Fruit fly (Drosophila melanogaster) whole organism, embryonic: ENCODE results near the gene CG7966.

Experiments used
- BEAF-32 ChIP-seq: fragments of 200-800 bp; sonication (Bioruptor generic); optimal IDR thresholded peaks from 3 replicates; lab custom pipeline; 2017; ENCODE audit warnings: missing biosample characterization, missing genetic modification characterization, mild to moderate bottlenecking, moderate library complexity, missing genetic modification reagents
- Bgb ChIP-seq: fragments of 200-800 bp; sonication (Bioruptor generic); IDR thresholded peaks from 2 replicates; pipeline ENCODE4 v1.3.6; 2022; ENCODE audit warnings: missing biosample characterization, missing genetic modification characterization; ENCODE audit not compliant: partially characterized antibody
- Blimp-1 ChIP-seq: fragments of 200-800 bp; sonication (Bioruptor generic); optimal IDR thresholded peaks from 3 replicates; lab custom pipeline; 2018; ENCODE audit warnings: missing biosample characterization, missing genetic modification characterization, mild to moderate bottlenecking, moderate library complexity, missing genetic modification reagents
- CG10274 ChIP-seq: fragments of 200-800 bp; sonication (Bioruptor generic); optimal IDR thresholded peaks from 3 replicates; lab custom pipeline; 2017; ENCODE audit warnings: missing biosample characterization, mild to moderate bottlenecking, missing genetic modification characterization
- CG11085 ChIP-seq: fragments of 200-800 bp; sonication (Bioruptor generic); IDR thresholded peaks from 2 replicates; pipeline ENCODE4 v1.3.6; 2022; ENCODE audit warnings: missing biosample characterization, missing genetic modification characterization
- CG12219 ChIP-seq: fragments of 200-800 bp; sonication (Bioruptor generic); optimal IDR thresholded peaks from 3 replicates; lab custom pipeline; 2018; ENCODE audit warnings: missing biosample characterization, mild to moderate bottlenecking, missing genetic modification characterization
- CG15479 ChIP-seq: fragments of 200-800 bp; sonication (Bioruptor generic); optimal IDR thresholded peaks from 3 replicates; lab custom pipeline; 2019; ENCODE audit warnings: missing biosample characterization, mild to moderate bottlenecking, missing genetic modification characterization, moderate library complexity
- CG15514 ChIP-seq: fragments of 200-800 bp; sonication (Bioruptor generic); optimal IDR thresholded peaks from 3 replicates; lab custom pipeline; 2017; ENCODE audit warnings: missing biosample characterization, missing genetic modification characterization, mild to moderate bottlenecking, moderate library complexity, missing genetic modification reagents
- CG17186 ChIP-seq: fragments of 200-800 bp; sonication (Bioruptor generic); optimal IDR thresholded peaks from 3 replicates; lab custom pipeline; 2017; ENCODE audit warnings: missing biosample characterization, missing genetic modification reagents, missing genetic modification characterization
- CG17802 ChIP-seq: fragments of 200-800 bp; sonication (Bioruptor generic); optimal IDR thresholded peaks from 2 replicates; lab custom pipeline; 2018; ENCODE audit warnings: missing biosample characterization, mild to moderate bottlenecking, missing genetic modification characterization, moderate library complexity
- CG18011 ChIP-seq: fragments of 200-800 bp; sonication (Bioruptor generic); optimal IDR thresholded peaks from 2 replicates; lab custom pipeline; 2017; ENCODE audit warnings: missing biosample characterization, missing genetic modification characterization, mild to moderate bottlenecking, moderate library complexity, missing genotype
- CG2875 ChIP-seq: fragments of 200-800 bp; sonication (Bioruptor generic); optimal IDR thresholded peaks from 2 replicates; lab custom pipeline; 2017; ENCODE audit warnings: missing biosample characterization, mild to moderate bottlenecking, missing genetic modification characterization, missing genetic modification reagents
- CG31224 ChIP-seq: fragments of 200-800 bp; sonication (Bioruptor generic); IDR thresholded peaks from 2 replicates; pipeline ENCODE4 v1.3.6; 2022; ENCODE audit warnings: missing biosample characterization, missing genetic modification characterization
- CG4282 ChIP-seq: fragments of 200-800 bp; sonication (Bioruptor generic); optimal IDR thresholded peaks from 2 replicates; lab custom pipeline; 2016; ENCODE audit warnings: missing biosample characterization, missing genetic modification characterization
- CG5180 ChIP-seq: fragments of 200-800 bp; sonication (Bioruptor generic); optimal IDR thresholded peaks from 3 replicates; lab custom pipeline; 2017; ENCODE audit warnings: missing biosample characterization, missing genetic modification characterization, mild to moderate bottlenecking, moderate library complexity, missing genetic modification reagents
- CG5953 ChIP-seq: fragments of 200-800 bp; sonication (Bioruptor generic); IDR thresholded peaks from 2 replicates; pipeline ENCODE4 v1.3.6; 2022; ENCODE audit warnings: missing biosample characterization, missing genetic modification characterization
- CG7963 ChIP-seq: fragments of 200-800 bp; sonication (Bioruptor generic); IDR thresholded peaks from 3 replicates; pipeline ENCODE4 v1.3.6; 2022; ENCODE audit warnings: missing biosample characterization, missing genetic modification characterization; ENCODE audit not compliant: partially characterized antibody
- D19A ChIP-seq: fragments of 200-800 bp; optimal IDR thresholded peaks from 3 replicates; lab custom pipeline; 2019; ENCODE audit warnings: missing biosample characterization, mild to moderate bottlenecking, missing genetic modification characterization, moderate library complexity
- Deaf1 ChIP-seq: fragments of 200-800 bp; optimal IDR thresholded peaks from 3 replicates; lab custom pipeline; 2019; ENCODE audit warnings: missing biosample characterization, mild to moderate bottlenecking, missing genetic modification characterization, moderate library complexity
- Dip2 ChIP-seq: fragments of 200-800 bp; sonication (Bioruptor generic); IDR thresholded peaks from 2 replicates; pipeline ENCODE4 v1.3.6; 2022; ENCODE audit warnings: missing biosample characterization, missing genetic modification characterization
- Dref ChIP-seq: fragments of 200-800 bp; sonication (Bioruptor generic); IDR thresholded peaks from 2 replicates; pipeline ENCODE4 v1.3.6; 2022; ENCODE audit warnings: missing biosample characterization, missing genetic modification characterization
- HLH4C ChIP-seq: fragments of 200-800 bp; sonication (Bioruptor generic); IDR thresholded peaks from 3 replicates; pipeline ENCODE4 v1.3.6; 2022; ENCODE audit warnings: missing biosample characterization, missing genetic modification characterization; ENCODE audit not compliant: partially characterized antibody
- Lhr ChIP-seq: fragments of 200-800 bp; sonication (Bioruptor generic); optimal IDR thresholded peaks from 3 replicates; lab custom pipeline; 2017; ENCODE audit warnings: mild to moderate bottlenecking, missing biosample characterization, missing genetic modification reagents, missing genetic modification characterization
- MBD-R2 ChIP-seq: fragments of 200-800 bp; sonication (Bioruptor generic); IDR thresholded peaks from 2 replicates; pipeline ENCODE4 v1.3.6; 2022; ENCODE audit warnings: missing biosample characterization, missing genetic modification characterization
- NK7.1 ChIP-seq: fragments of 200-800 bp; sonication (Bioruptor generic); optimal IDR thresholded peaks from 3 replicates; lab custom pipeline; 2016; ENCODE audit warnings: missing biosample characterization, missing genetic modification characterization
- NfI ChIP-seq: fragments of 200-800 bp; sonication (Bioruptor generic); optimal IDR thresholded peaks from 3 replicates; lab custom pipeline; 2018; ENCODE audit warnings: missing biosample characterization, mild to moderate bottlenecking, missing genetic modification characterization, moderate library complexity
- Scr ChIP-seq: fragments of 200-800 bp; sonication (Bioruptor generic); IDR thresholded peaks from 2 replicates; pipeline ENCODE4 v1.3.6; 2022; ENCODE audit warnings: missing biosample characterization, missing genetic modification characterization; ENCODE audit not compliant: partially characterized antibody
- Sox100B ChIP-seq: fragments of 200-800 bp; sonication (Bioruptor generic); optimal IDR thresholded peaks from 3 replicates; lab custom pipeline; 2018; ENCODE audit warnings: missing biosample characterization, mild to moderate bottlenecking, missing genetic modification characterization
- Sry-δ ChIP-seq: fragments of 200-800 bp; sonication (Bioruptor generic); optimal IDR thresholded peaks from 2 replicates; lab custom pipeline; 2016; ENCODE audit warnings: missing biosample characterization, missing genetic modification characterization
- abd-A ChIP-seq: fragments of 200-800 bp; sonication (Bioruptor generic); optimal IDR thresholded peaks from 3 replicates; lab custom pipeline; 2019; ENCODE audit warnings: missing biosample characterization, mild to moderate bottlenecking, missing genetic modification characterization, moderate library complexity
- btn ChIP-seq: fragments of 200-800 bp; sonication (Bioruptor generic); optimal IDR thresholded peaks from 2 replicates; lab custom pipeline; 2016; ENCODE audit warnings: missing biosample characterization, missing genetic modification characterization
- cas ChIP-seq: fragments of 200-800 bp; sonication (Bioruptor generic); IDR thresholded peaks from 2 replicates; pipeline ENCODE4 v1.3.6; 2022; ENCODE audit warnings: missing biosample characterization, missing genetic modification characterization
- chn ChIP-seq: fragments of 200-800 bp; sonication (Bioruptor generic); optimal IDR thresholded peaks from 2 replicates; lab custom pipeline; 2016; ENCODE audit warnings: missing biosample characterization, missing genetic modification characterization
- corto ChIP-seq: fragments of 200-800 bp; sonication (Bioruptor generic); optimal IDR thresholded peaks from 2 replicates; lab custom pipeline; 2016; ENCODE audit warnings: missing biosample characterization, mild to moderate bottlenecking, missing genetic modification characterization, moderate library complexity
- en ChIP-seq: fragments of 200-800 bp; sonication (Bioruptor generic); optimal IDR thresholded peaks from 2 replicates; lab custom pipeline; 2016; ENCODE audit warnings: missing biosample characterization, missing genetic modification characterization
- eve ChIP-seq, 2 experiments: fragments of >200 bp; optimal IDR thresholded peaks; 2 replicates each; lab custom pipeline; 2017; ENCODE audit warnings: missing biosample characterization in 2 of 2, missing genetic modification characterization in 2 of 2
- gsb ChIP-seq: fragments of 200-800 bp; sonication (Bioruptor generic); IDR thresholded peaks from 2 replicates; pipeline ENCODE4 v1.3.6; 2022; ENCODE audit warnings: missing biosample characterization, missing genetic modification characterization
- odd ChIP-seq: fragments of 200-800 bp; sonication (Bioruptor generic); optimal IDR thresholded peaks from 2 replicates; lab custom pipeline; 2017; ENCODE audit warnings: missing biosample characterization, mild to moderate bottlenecking, missing genetic modification characterization
- pb ChIP-seq: fragments of 200-800 bp; sonication (Bioruptor generic); optimal IDR thresholded peaks from 3 replicates; lab custom pipeline; 2016; ENCODE audit warnings: missing biosample characterization, missing genetic modification characterization
- prd ChIP-seq, 3 experiments: fragments of >200 bp in 2 of 3; fragments of 200-800 bp in 1 of 3; sonication (Bioruptor generic) in 1 of 3; optimal IDR thresholded peaks in 2 of 3; IDR thresholded peaks in 1 of 3; 2 replicates in 2 of 3; 3 replicates in 1 of 3; pipeline versions ENCODE4 v1.3.6 to Lab custom; 2017 to 2022; ENCODE audit warnings: missing biosample characterization in 1 of 3, missing genetic modification characterization in 1 of 3
- ranshi ChIP-seq: fragments of 200-800 bp; sonication (Bioruptor generic); IDR thresholded peaks from 2 replicates; pipeline ENCODE4 v1.3.6; 2022; ENCODE audit warnings: missing biosample characterization, missing genetic modification characterization
- row ChIP-seq: fragments of 200-800 bp; sonication (Bioruptor generic); IDR thresholded peaks from 3 replicates; pipeline ENCODE4 v1.3.6; 2022; ENCODE audit warnings: missing biosample characterization, missing genetic modification characterization
- seq ChIP-seq: fragments of 200-800 bp; sonication (Bioruptor generic); IDR thresholded peaks from 2 replicates; pipeline ENCODE4 v1.3.6; 2022; ENCODE audit warnings: missing biosample characterization, missing genetic modification characterization
- sna ChIP-seq: fragments of 200-800 bp; sonication (Bioruptor generic); IDR thresholded peaks from 2 replicates; pipeline ENCODE4 v1.3.6; 2022; ENCODE audit warnings: missing biosample characterization, missing genetic modification characterization; ENCODE audit not compliant: partially characterized antibody
- sr ChIP-seq: fragments of 200-800 bp; sonication (Bioruptor generic); IDR thresholded peaks from 3 replicates; pipeline ENCODE4 v1.3.6; 2022; ENCODE audit warnings: missing biosample characterization, missing genetic modification characterization
- trh ChIP-seq: fragments of 200-800 bp; sonication (Bioruptor generic); optimal IDR thresholded peaks from 2 replicates; lab custom pipeline; 2016; ENCODE audit warnings: missing biosample characterization, missing genetic modification characterization
- twi ChIP-seq: fragments of 200-800 bp; optimal IDR thresholded peaks from 2 replicates; lab custom pipeline; 2019; ENCODE audit warnings: missing biosample characterization, mild to moderate bottlenecking, missing genetic modification characterization, moderate library complexity
- unpg ChIP-seq: fragments of 200-800 bp; sonication (Bioruptor generic); optimal IDR thresholded peaks from 3 replicates; lab custom pipeline; 2018; ENCODE audit warnings: missing biosample characterization, mild to moderate bottlenecking, missing genetic modification characterization, moderate library complexity
- vfl ChIP-seq: fragments of 200-800 bp; sonication (Bioruptor generic); optimal IDR thresholded peaks from 2 replicates; lab custom pipeline; 2016; ENCODE audit warnings: missing biosample characterization, missing genetic modification characterization
- vvl ChIP-seq: fragments of 200-800 bp; sonication (Bioruptor generic); IDR thresholded peaks from 2 replicates; pipeline ENCODE4 v1.3.6; 2022; ENCODE audit warnings: missing biosample characterization, missing genetic modification characterization

The CG7966 gene

dm6 chr3R:13088395-13088794 is 37.1 kb upstream of the CG7966 start, which contains the start of gene timeout (continued):
- TF ChIP-seq Lhr (GFP tag; lab: Kevin White, UChicago): peak; percentile 28
- no peak for TF ChIP-seq NfI (GFP tag; lab: Kevin White, UChicago)
- no peak for TF ChIP-seq prd (optimal IDR thresholded peaks at IDR 0.05; lab: Kevin White, UChicago)
- no peak for TF ChIP-seq prd (GFP tag; IDR thresholded peaks at IDR 0.05; lab: Robert Waterston, UW)
- no peak for TF ChIP-seq CG10274
- TF ChIP-seq trh (GFP tag; lab: Kevin White, UChicago): no peak
- no peak for TF ChIP-seq Blimp-1 (GFP tag; lab: Kevin White, UChicago)
- TF ChIP-seq CG5180 (GFP tag; lab: Kevin White, UChicago): no peak
- TF ChIP-seq row (GFP tag; lab: Robert Waterston, UW): no peak; the same call in 2 of the 3 replicates
- no peak for TF ChIP-seq btn (GFP tag; lab: Kevin White, UChicago)
- TF ChIP-seq CG5953 (GFP tag; lab: Robert Waterston, UW): no peak
- peak; percentile 70 for TF ChIP-seq Bgb (GFP tag; lab: Robert Waterston, UW)
- TF ChIP-seq vvl (GFP tag; lab: Robert Waterston, UW): peak; percentile 88
- TF ChIP-seq CG7963 (GFP tag; lab: Robert Waterston, UW): no peak; the same call in 2 of the 3 replicates
- TF ChIP-seq NK7.1 (GFP tag; lab: Kevin White, UChicago): no peak
- peak; percentile 87 for TF ChIP-seq MBD-R2
- peak; percentile 73 for TF ChIP-seq HLH4C (GFP tag; lab: Robert Waterston, UW)
- TF ChIP-seq sna (GFP tag; lab: Robert Waterston, UW): peak; percentile 69; the same call in 1 of the 2 replicates
- TF ChIP-seq pb (GFP tag; lab: Kevin White, UChicago): no peak
- TF ChIP-seq gsb (GFP tag; lab: Robert Waterston, UW): no peak
- TF ChIP-seq chn (GFP tag; lab: Kevin White, UChicago): no peak
- TF ChIP-seq BEAF-32 (GFP tag; lab: Kevin White, UChicago): peak; percentile 75
- TF ChIP-seq CG15479 (GFP tag; lab: Kevin White, UChicago): no peak
- TF ChIP-seq CG4282: no peak
- TF ChIP-seq cas (GFP tag; lab: Robert Waterston, UW): no peak
- no peak for TF ChIP-seq unpg (GFP tag; lab: Kevin White, UChicago)
- peak; percentile 29 for TF ChIP-seq CG15514
- no peak for TF ChIP-seq CG17802 (tag; lab: Kevin White, UChicago)
- peak; percentile 92 for TF ChIP-seq Dref (GFP tag; lab: Robert Waterston, UW)
- TF ChIP-seq odd: no peak
- TF ChIP-seq twi (tag; lab: Kevin White, UChicago): no peak
- TF ChIP-seq Sox100B (GFP tag; lab: Kevin White, UChicago): no peak
- no peak for TF ChIP-seq corto (GFP tag; lab: Kevin White, UChicago)
- peak; percentile 70 for TF ChIP-seq Scr (GFP tag; lab: Robert Waterston, UW)
- no peak for TF ChIP-seq vfl (GFP tag; lab: Kevin White, UChicago)
- no peak for TF ChIP-seq seq (GFP tag; lab: Robert Waterston, UW)
- no peak for TF ChIP-seq CG31224 (GFP tag; lab: Robert Waterston, UW)
- TF ChIP-seq Dip2 (GFP tag; lab: Robert Waterston, UW): no peak
- peak; percentile 81 for TF ChIP-seq CG17186 (GFP tag; lab: Kevin White, UChicago)
- no peak for TF ChIP-seq CG11085 (GFP tag; lab: Robert Waterston, UW)
- no peak for TF ChIP-seq D19A
- no peak for TF ChIP-seq ranshi (GFP tag; lab: Robert Waterston, UW)
- TF ChIP-seq Deaf1: no peak
- no peak for TF ChIP-seq en (GFP tag; lab: Kevin White, UChicago)
- TF ChIP-seq sr (GFP tag; lab: Robert Waterston, UW): no peak
- no peak for TF ChIP-seq eve (GFP tag; optimal IDR thresholded peaks at IDR 0.05; lab: Kevin White, UChicago)
- no peak for TF ChIP-seq CG18011 (GFP tag; lab: Kevin White, UChicago)
- no peak for TF ChIP-seq abd-A (tag; lab: Kevin White, UChicago)
- no peak for TF ChIP-seq CG2875 (GFP tag; lab: Kevin White, UChicago)
- TF ChIP-seq CG12219 (GFP tag; lab: Kevin White, UChicago): no peak
- TF ChIP-seq Sry-δ (GFP tag; lab: Kevin White, UChicago): peak; percentile 76
